Worm (Caenorhabditis elegans) whole organism, mixed stage, embryonic: ENCODE measurements around the gene Y57A10C.10.

ENCODE experiments used
- M03D4.4 ChIP-seq: sonication (generic microtip); optimal IDR thresholded peaks from 2 replicates; lab custom pipeline; 2017; ENCODE audit warnings: mild to moderate bottlenecking, missing genetic modification characterization, missing compliant biosample characterization
- bed-3 ChIP-seq: fragments of 200-800 bp; sonication (Bioruptor generic); optimal IDR thresholded peaks from 3 replicates; lab custom pipeline; 2018; ENCODE audit warnings: mild to moderate bottlenecking, missing genetic modification characterization, moderate library complexity, missing compliant biosample characterization
- blmp-1 ChIP-seq: fragments of 150-350 bp; optimal IDR thresholded peaks from 2 replicates; lab custom pipeline; 2014; ENCODE audit warnings: missing biosample characterization, missing genetic modification characterization
- ceh-43 ChIP-seq: fragments of 200-800 bp; sonication (Bioruptor generic); optimal IDR thresholded peaks from 2 replicates; lab custom pipeline; 2018; ENCODE audit warnings: mild to moderate bottlenecking, missing genetic modification characterization, moderate library complexity, missing compliant biosample characterization
- ces-1 ChIP-seq: fragments of 150-350 bp; optimal IDR thresholded peaks from 2 replicates; lab custom pipeline; 2014; ENCODE audit warnings: missing biosample characterization, missing genetic modification reagents, missing genetic modification characterization
- cnd-1 ChIP-seq: fragments of 200-800 bp; sonication (Bioruptor generic); optimal IDR thresholded peaks from 2 replicates; lab custom pipeline; 2018; ENCODE audit warnings: mild to moderate bottlenecking, missing genetic modification characterization, missing compliant biosample characterization
- drap-1 ChIP-seq: fragments of 200-800 bp; sonication (Bioruptor generic); optimal IDR thresholded peaks from 3 replicates; lab custom pipeline; 2018; ENCODE audit warnings: mild to moderate bottlenecking, missing genetic modification characterization, missing compliant biosample characterization
- elt-1 ChIP-seq: sonication (generic microtip); optimal IDR thresholded peaks from 2 replicates; lab custom pipeline; 2017; ENCODE audit warnings: missing genetic modification characterization, mild to moderate bottlenecking, missing compliant biosample characterization, antibody characterized with exemption, moderate library complexity, borderline replicate concordance; ENCODE audit not compliant: insufficient read depth
- elt-3 ChIP-seq: fragments of 150-350 bp; optimal IDR thresholded peaks from 2 replicates; lab custom pipeline; 2014; ENCODE audit warnings: missing biosample characterization, missing genetic modification characterization
- flh-1 ChIP-seq: fragments of 200-800 bp; sonication (Bioruptor generic); optimal IDR thresholded peaks from 2 replicates; lab custom pipeline; 2018; ENCODE audit warnings: mild to moderate bottlenecking, missing genetic modification characterization, moderate library complexity, missing compliant biosample characterization
- ham-2 ChIP-seq: fragments of 200-800 bp; sonication (Bioruptor generic); optimal IDR thresholded peaks from 2 replicates; lab custom pipeline; 2018; ENCODE audit warnings: mild to moderate bottlenecking, missing genetic modification characterization, missing compliant biosample characterization
- hlh-1 ChIP-seq: fragments of 150-350 bp; optimal IDR thresholded peaks from 2 replicates; lab custom pipeline; 2014; ENCODE audit warnings: missing biosample characterization, missing genetic modification reagents, missing genetic modification characterization
- lin-13 ChIP-seq: fragments of 150-350 bp; optimal IDR thresholded peaks from 2 replicates; lab custom pipeline; 2014; ENCODE audit warnings: missing biosample characterization, missing genetic modification characterization
- lin-32 ChIP-seq: fragments of 200-800 bp; sonication (Bioruptor generic); optimal IDR thresholded peaks from 2 replicates; lab custom pipeline; 2018; ENCODE audit warnings: mild to moderate bottlenecking, missing genetic modification characterization, missing compliant biosample characterization
- lsy-2 ChIP-seq: fragments of 150-350 bp; optimal IDR thresholded peaks from 2 replicates; lab custom pipeline; 2014; ENCODE audit warnings: missing biosample characterization, missing genetic modification characterization
- mep-1 ChIP-seq: fragments of 150-350 bp; optimal IDR thresholded peaks from 2 replicates; lab custom pipeline; 2017; ENCODE audit warnings: missing biosample characterization, missing genetic modification reagents, missing genetic modification characterization, inconsistent platforms
- mls-2 ChIP-seq: sonication (generic microtip); optimal IDR thresholded peaks from 2 replicates; lab custom pipeline; 2016; ENCODE audit warnings: mild to moderate bottlenecking, missing genetic modification characterization, moderate library complexity, missing compliant biosample characterization
- nhr-2 ChIP-seq: fragments of 150-350 bp; optimal IDR thresholded peaks from 2 replicates; lab custom pipeline; 2014; ENCODE audit warnings: missing biosample characterization, missing genetic modification characterization
- nhr-28 ChIP-seq: fragments of 150-350 bp; optimal IDR thresholded peaks from 2 replicates; lab custom pipeline; 2014; ENCODE audit warnings: missing biosample characterization, missing genetic modification characterization
- pha-4 ChIP-seq: fragments of 150-350 bp; optimal IDR thresholded peaks from 2 replicates; lab custom pipeline; 2018; ENCODE audit warnings: missing biosample characterization, missing genetic modification reagents, missing genetic modification characterization
- sem-2 ChIP-seq: fragments of 200-800 bp; sonication (Bioruptor generic); optimal IDR thresholded peaks from 2 replicates; lab custom pipeline; 2018; ENCODE audit warnings: mild to moderate bottlenecking, missing genetic modification characterization, missing compliant biosample characterization
- sptf-1 ChIP-seq: sonication (generic microtip); optimal IDR thresholded peaks from 2 replicates; lab custom pipeline; 2017; ENCODE audit warnings: mild to moderate bottlenecking, missing genetic modification characterization, moderate library complexity, missing compliant biosample characterization
- tbx-8 ChIP-seq: fragments of 200-800 bp; sonication (Bioruptor generic); optimal IDR thresholded peaks from 2 replicates; lab custom pipeline; 2018; ENCODE audit warnings: mild to moderate bottlenecking, missing genetic modification characterization, moderate library complexity, missing compliant biosample characterization
- unc-120 ChIP-seq: sonication (generic microtip); optimal IDR thresholded peaks from 2 replicates; lab custom pipeline; 2017; ENCODE audit warnings: missing genetic modification characterization, missing compliant biosample characterization; ENCODE audit not compliant: poor library complexity, severe bottlenecking
- unc-39 ChIP-seq: fragments of 150-350 bp; optimal IDR thresholded peaks from 2 replicates; lab custom pipeline; 2014; ENCODE audit warnings: missing biosample characterization, missing genetic modification characterization
- unc-62 ChIP-seq: fragments of 150-350 bp; optimal IDR thresholded peaks from 2 replicates; lab custom pipeline; 2014; ENCODE audit warnings: missing biosample characterization, missing genetic modification reagents, missing genetic modification characterization
- zip-8 ChIP-seq: fragments of 150-350 bp; optimal IDR thresholded peaks from 2 replicates; lab custom pipeline; 2014; ENCODE audit warnings: missing biosample characterization, missing genetic modification characterization
- ztf-11 ChIP-seq: fragments of 150-350 bp; optimal IDR thresholded peaks from 2 replicates; lab custom pipeline; 2014; ENCODE audit warnings: missing biosample characterization, missing genetic modification characterization

Gene Y57A10C.10

DNA sequence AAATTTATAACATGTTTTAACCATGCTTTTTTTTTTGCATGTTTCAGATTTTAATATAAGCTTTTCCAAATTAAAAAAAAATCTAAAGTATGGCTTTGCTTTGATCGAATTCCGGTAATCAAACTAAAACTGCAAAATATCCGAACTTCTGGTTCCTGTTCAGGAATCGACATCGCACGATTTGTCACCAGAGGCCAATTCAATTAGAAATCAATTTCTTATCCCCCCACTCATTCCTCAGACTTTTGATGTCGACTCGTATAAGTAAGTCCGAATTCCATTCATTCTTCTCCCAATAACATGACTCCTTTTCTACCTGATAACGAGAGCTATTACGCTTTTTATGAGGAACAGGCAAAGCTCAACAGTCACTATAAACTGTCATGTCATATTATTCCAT, 7.2 kb upstream of the Y57A10C.10 start, which contains the start of gene srh-27:
TSS of gene srh-27 (plus strand) at position 301 of the 400 bp plus-strand sequence.
- no peak for TF ChIP-seq cnd-1 (tag; lab: Kevin White, UChicago)
- TF ChIP-seq tbx-8, result no peak
- TF ChIP-seq lsy-2 (tag; lab: Kevin White, UChicago), result no peak
- TF ChIP-seq, all 35 proteins: peak for 0

ce11 chrII:12444679-12445376, 3.8 kb upstream of the Y57A10C.10 start, which contains the start of the genes W05H5.1 and pitr-6:
W05H5.1 (minus strand) TSS chrII:12444779.
pitr-6 (plus strand) TSS chrII:12445326.
- TF ChIP-seq pha-4 (tag; lab: Kevin White, UChicago), result peak; percentile 14
- no peak for TF ChIP-seq hlh-1 (tag; lab: Kevin White, UChicago)
- TF ChIP-seq ces-1 (GFP tag; lab: Kevin White, UChicago), result no peak

- no peak for TF ChIP-seq unc-39 (tag; lab: Kevin White, UChicago)
- TF ChIP-seq elt-3, result no peak
- TF ChIP-seq unc-120 (tag; lab: Kevin White, UChicago), result no peak
- no peak for TF ChIP-seq ham-2 (GFP tag; lab: Kevin White, UChicago)
- TF ChIP-seq lin-13 (tag; lab: Kevin White, UChicago), result no peak
- no peak for TF ChIP-seq ztf-11 (tag; lab: Kevin White, UChicago)
- no peak for TF ChIP-seq pha-4 (tag; lab: Kevin White, UChicago)
- no peak for TF ChIP-seq cnd-1 (tag; lab: Kevin White, UChicago)
- no peak for TF ChIP-seq zip-8
- no peak for TF ChIP-seq blmp-1
- no peak for TF ChIP-seq lin-32 (GFP tag; lab: Kevin White, UChicago)
- no peak for TF ChIP-seq tbx-8
Measured at ce11 chrII:12438441-12438840, 2.6 kb downstream of the Y57A10C.10 start, which contains the start of gene Y57A10C.9. Y57A10C.9 (minus strand) TSS chrII:12438541.

DNA sequence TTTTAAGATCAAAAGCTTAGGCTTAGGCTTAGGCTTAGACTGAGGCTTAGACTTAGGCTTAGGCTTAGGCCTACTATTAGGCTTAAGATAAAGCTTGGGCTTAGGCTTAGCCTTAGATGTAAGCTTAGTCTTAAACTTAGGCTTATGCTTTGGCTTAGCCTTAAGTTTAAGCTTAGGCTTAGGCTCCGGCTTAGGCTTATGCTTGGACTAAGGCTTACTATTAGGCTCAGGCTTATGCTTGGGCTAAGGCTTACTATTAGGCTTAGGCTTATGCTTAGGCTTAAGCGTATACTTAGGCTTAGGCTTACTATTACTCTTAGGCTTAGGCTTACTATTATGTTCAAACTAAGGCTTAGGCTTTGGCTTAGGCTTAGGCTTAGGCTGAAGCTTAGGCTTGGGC, 4.3 kb downstream of the Y57A10C.10 start:
- TF ChIP-seq ham-2 (GFP tag; lab: Kevin White, UChicago), result peak; percentile 65
- TF ChIP-seq zip-8, result no peak
- TF ChIP-seq, all 35 proteins: peak for 1

- TF ChIP-seq nhr-28, result no peak
- no peak for TF ChIP-seq ham-2 (GFP tag; lab: Kevin White, UChicago)
- TF ChIP-seq unc-120 (tag; lab: Kevin White, UChicago), result no peak
- no peak for TF ChIP-seq elt-1 (tag; lab: Kevin White, UChicago)
- TF ChIP-seq mep-1 (tag; lab: Kevin White, UChicago), result no peak
- no peak for TF ChIP-seq ztf-11 (tag; lab: Kevin White, UChicago)
- no peak for TF ChIP-seq flh-1 (GFP tag; lab: Kevin White, UChicago)
- TF ChIP-seq nhr-2 (tag; lab: Kevin White, UChicago), result no peak
- TF ChIP-seq mls-2 (tag; lab: Kevin White, UChicago), result no peak
- no peak for TF ChIP-seq lsy-2 (tag; lab: Kevin White, UChicago)
- no peak for TF ChIP-seq lin-13 (tag; lab: Kevin White, UChicago)
- no peak for TF ChIP-seq ces-1 (GFP tag; lab: Kevin White, UChicago)
Measured at ce11 chrII:12435202-12435872, 5.7 kb downstream of the Y57A10C.10 start.

- TF ChIP-seq drap-1 (GFP tag; lab: Kevin White, UChicago) (no peak), unc-62 (GFP tag; lab: Kevin White, UChicago) (no peak), bed-3 (GFP tag; lab: Kevin White, UChicago) (no peak), ceh-43 (GFP tag; lab: Kevin White, UChicago) (no peak), nhr-2 (tag; lab: Kevin White, UChicago) (no peak), sptf-1 (tag; lab: Kevin White, UChicago) (no peak), unc-120 (tag; lab: Kevin White, UChicago) (no peak), lin-32 (GFP tag; lab: Kevin White, UChicago) (no peak), M03D4.4 (tag; lab: Kevin White, UChicago) (no peak), sem-2 (GFP tag; lab: Kevin White, UChicago) (no peak), pha-4 (tag; lab: Kevin White, UChicago) (no peak), lsy-2 (tag; lab: Kevin White, UChicago) (no peak), nhr-28 (no peak), mls-2 (tag; lab: Kevin White, UChicago) (no peak), cnd-1 (tag; lab: Kevin White, UChicago) (no peak), ham-2 (GFP tag; lab: Kevin White, UChicago) (no peak), zip-8 (no peak)
Measured at ce11 chrII:12432356-12432755, 8.7 kb downstream of the Y57A10C.10 start, which contains the start of gene dct-12. dct-12 (minus strand) TSS chrII:12432456.
